Fruit fly (Drosophila melanogaster) whole organism, larva: ENCODE data around the gene Nsf2.

Experiments used
- noc ChIP-seq: fragments of 200-800 bp; sonication (Bioruptor generic); optimal IDR thresholded peaks from 3 replicates; lab custom pipeline; 2019; ENCODE audit warnings: missing biosample characterization, mild to moderate bottlenecking, missing genetic modification characterization, moderate library complexity

Gene Nsf2

DNA sequence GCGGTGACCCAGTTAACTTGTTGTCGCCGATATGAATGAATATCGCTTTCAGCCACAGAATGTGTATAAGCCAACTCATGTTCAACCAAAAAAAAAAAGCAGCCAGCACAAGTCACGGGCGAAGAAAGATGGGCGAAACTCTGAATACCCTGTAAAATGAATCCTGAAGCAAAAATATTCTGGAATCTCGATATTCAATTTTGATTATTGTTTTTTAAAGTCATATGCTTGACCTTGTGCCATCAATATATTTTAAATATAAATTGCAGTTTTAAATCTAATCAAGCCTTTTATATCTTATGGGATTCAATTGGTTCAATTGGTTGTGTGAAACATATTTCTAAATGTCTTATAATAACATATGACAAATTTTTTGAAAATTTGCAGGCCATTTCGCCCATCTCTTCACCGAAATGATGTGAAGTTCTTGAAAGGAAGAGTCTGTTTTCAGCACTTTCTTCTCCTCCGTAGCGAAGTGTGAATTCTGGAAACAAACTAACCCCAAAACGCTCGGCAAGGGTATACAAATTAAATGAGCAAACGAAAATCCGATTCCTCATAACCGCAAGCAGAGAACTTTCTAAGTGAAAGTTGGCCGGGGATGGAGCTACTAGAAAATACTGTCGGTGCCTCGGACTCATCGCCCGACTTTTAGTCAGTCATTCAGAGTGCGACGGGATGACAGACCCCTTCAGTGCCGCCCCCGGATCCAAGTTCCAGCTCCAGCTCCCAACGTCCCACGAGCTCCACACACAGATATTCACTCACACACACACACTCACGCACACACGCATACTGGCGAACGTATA is 22.0 kb downstream of the Nsf2 start:
- no peak for TF ChIP-seq noc (tag; lab: Kevin White, UChicago)

DNA sequence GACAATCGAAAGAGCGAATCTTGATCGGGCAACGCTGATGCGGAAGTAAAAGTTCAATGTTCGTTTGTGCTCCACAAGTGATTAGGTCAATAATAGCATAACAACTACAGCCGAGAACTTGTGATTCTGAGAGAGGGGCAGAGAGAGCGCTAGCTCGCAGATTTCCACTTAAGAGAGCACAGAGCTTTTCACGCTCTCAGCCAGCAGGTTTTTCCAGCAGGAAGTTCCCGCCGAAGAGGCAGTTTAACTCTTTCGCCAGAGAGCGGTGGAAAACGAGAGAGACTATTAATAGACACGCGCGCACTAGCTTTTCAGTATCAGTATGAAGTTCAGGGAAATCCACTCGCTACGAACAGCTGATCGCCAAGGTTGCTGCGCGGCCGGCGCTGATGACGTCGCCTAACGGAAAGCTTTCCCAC is 22.8 kb downstream of the Nsf2 start:
- TF ChIP-seq noc (tag; lab: Kevin White, UChicago) = no peak

DNA sequence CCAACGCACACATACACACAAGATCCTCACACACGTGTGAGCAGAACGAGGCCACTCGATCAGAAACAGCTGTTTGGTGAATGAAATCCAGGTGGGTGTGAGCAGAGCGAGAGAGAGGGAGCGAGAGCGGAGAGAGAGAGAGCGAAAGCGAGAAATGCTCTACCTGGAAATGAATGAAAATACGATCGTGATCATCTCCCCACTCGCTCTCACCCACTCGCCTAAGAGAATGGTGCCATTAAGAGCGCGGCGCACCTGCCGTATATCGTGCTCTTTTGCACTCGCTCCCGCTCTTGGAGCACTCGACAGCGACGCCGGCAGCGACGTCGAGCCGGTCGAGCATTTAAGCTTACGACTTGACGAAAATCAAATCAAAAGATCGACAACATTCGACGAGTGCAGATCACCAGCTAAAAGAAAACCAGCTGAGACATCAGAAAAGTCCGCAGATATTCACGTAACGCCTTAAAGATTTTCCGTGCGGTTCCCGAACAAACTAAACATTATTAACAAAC is 25.0 kb downstream of the Nsf2 start, which contains the start of the genes tal-1A, tal-2A, tal-3A and tal-AA:
tal-1A (plus strand) TSS at position 374 of the 515 bp plus-strand sequence.
tal-2A (plus strand) TSS at position 374 of the 515 bp plus-strand sequence.
tal-3A (plus strand) TSS at position 374 of the 515 bp plus-strand sequence.
tal-AA (plus strand) TSS at position 374 of the 515 bp plus-strand sequence.
- peak; percentile 27 for TF ChIP-seq noc (tag; lab: Kevin White, UChicago)

DNA sequence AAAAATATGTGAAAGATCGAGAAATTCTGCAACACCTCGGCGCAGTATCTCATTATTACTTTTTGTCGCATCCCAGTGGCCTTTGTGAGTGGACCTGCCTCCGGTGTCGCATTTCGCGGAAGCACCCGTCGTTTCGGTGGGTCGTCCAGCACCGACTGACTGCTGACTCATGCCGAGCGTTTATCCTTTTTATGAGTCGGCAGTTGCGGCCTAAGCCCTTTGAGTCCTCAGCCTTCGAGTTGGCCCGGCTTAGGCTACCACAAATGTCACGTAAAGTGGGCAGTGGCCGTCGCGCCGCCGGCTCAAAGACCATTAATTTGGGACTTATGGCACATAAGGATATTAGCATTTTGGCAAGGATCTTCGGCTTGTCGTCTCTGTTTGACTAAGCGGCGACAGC is 26.1 kb downstream of the Nsf2 start:
- no peak for TF ChIP-seq noc (tag; lab: Kevin White, UChicago)

dm6 chr3R:13810308-13810707 is 27.5 kb downstream of the Nsf2 start:
- TF ChIP-seq noc (tag; lab: Kevin White, UChicago) = no peak

- no peak for TF ChIP-seq noc (tag; lab: Kevin White, UChicago)
These were observed 28.5 kb downstream of the Nsf2 start for dm6 chr3R:13809261-13809660.

DNA sequence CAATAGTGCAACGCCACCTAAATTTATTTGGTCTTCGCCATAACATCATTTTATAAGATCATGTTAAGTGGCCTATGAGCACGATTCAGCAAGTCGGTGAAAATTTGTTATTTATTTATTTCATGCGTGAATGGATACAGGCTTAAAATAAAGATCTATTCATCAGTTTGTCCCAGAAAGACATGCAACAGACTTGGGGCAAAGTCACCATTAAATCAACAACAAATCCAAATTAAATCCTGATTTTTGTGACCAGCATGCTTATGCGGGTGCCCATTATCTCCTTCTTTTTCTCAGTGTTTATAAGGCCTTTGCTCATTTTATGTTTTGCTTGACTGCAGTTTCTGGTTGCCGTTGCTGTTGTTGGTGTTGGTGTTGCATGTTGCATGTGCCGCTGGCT is 29.9 kb downstream of the Nsf2 start:
- no peak for TF ChIP-seq noc (tag; lab: Kevin White, UChicago)

- TF ChIP-seq noc (tag; lab: Kevin White, UChicago) = no peak
These were observed 30.5 kb downstream of the Nsf2 start for dm6 chr3R:13807330-13807729.

dm6 chr3R:13806710-13807093 is 31.1 kb downstream of the Nsf2 start:
- TF ChIP-seq noc (tag; lab: Kevin White, UChicago) = no peak

dm6 chr3R:13806032-13806709 is 31.6 kb downstream of the Nsf2 start:
- TF ChIP-seq noc (tag; lab: Kevin White, UChicago) = no peak

DNA sequence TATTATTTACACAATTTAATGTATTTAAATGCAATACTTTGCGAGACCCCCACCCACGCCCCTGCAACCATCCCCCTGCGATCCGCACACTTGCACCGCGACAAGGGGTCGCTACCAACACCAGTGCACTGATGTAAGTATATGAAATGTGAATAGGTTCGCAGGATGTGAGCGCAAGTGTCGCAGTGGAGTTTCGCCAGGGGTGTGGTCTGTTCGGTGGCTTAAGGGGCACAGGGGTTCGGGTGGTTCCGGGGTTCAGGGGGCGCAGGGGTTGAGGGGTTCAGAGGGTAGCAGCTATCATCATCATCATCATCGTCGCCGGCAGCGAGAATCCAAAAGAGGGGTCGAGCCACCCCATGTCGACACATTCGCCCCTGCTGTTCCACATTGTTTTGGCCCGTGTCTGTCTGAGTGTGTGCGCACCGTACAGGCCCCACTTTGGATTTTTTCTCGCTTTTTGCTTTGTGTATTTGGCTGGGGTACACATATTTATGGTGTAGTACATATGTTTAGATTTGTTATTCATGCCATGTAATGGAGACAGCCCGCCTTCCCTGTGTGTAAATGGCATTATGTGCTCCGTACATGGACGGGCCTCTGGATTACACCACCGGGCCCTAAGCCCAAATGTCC is 32.7 kb downstream of the Nsf2 start:
- no peak for TF ChIP-seq noc (tag; lab: Kevin White, UChicago)

DNA sequence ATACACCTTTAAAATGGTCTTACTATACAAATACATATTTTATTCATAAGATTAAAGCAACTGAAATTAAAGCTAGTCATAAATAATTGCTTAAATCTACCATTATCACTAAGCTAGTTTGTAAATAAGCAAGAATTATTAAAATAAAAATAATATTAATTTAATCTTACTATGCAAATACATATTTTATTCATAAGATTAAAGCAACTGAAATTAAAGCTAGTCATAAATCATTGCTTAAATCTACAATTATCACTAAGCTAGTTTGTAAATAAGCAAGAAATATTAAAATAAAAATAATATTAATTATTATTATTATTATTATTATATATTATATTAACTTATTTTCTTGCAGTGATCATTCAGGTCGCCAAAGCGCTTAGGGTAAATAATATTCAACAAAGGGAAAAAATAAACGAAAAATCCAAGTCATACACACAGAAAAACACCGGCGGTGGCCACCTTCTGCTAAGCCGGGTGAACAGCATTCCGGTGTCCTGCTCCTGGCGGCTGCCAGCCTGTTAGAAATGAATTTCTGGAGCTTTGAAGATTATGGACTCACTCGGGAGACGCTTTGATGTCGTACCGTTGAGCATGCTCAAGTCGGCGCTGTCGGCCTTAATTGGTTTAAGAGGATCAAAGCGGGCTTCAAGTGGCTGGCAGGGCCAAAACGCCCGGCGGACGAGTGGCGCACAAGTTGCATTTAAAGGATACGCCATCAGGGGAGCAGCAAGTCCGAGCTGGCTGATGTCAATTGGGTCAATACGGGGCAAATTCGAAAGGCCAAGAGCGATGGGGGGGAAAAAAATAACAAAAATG is 33.7 kb downstream of the Nsf2 start:
- TF ChIP-seq noc (tag; lab: Kevin White, UChicago) = no peak

- TF ChIP-seq noc (tag; lab: Kevin White, UChicago) = no peak
These were observed 34.5 kb downstream of the Nsf2 start for dm6 chr3R:13803185-13803887.

DNA sequence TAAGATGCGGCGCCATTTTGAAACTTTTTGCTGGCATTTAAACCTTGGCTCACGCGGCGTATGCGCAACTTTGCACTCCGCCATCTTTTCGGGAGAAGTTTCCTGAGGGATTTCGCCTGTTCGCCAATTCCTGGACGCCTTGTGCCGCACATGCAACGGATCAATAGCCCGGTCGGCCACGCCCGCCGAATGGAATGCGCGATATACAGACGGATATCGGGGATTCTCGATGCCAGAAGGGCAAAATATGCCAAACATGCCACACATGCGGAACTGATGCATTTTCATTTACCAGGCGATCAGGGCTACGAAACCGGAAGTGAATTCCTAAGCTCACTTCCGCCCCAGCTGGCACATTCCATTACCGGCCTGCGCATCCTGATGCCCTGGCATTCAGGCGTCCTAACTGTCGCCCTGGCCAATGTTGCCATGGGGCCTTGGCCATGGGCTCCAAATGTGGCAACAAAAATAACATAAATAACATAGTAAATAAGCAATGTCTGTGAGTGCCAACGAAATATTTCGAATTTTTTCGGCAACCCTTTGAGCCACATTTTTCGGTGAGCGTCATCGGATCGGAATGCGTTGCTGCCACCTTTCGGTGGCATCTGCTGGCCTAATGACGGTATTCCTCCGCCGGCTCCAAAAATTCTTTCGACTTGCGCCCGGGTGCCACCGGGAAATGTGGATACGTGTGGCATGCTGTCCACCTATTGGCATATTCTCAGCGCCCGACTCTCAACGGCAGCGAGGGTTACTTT is 35.6 kb downstream of the Nsf2 start:
- TF ChIP-seq noc (tag; lab: Kevin White, UChicago) = no peak
